Fruit fly (Drosophila melanogaster) whole organism, embryonic: ENCODE measurements around the gene CG9782.
A peak's percentile ranks its signal among the peaks of the same experiment; 100 is the strongest.

Source experiments
- Asciz ChIP-seq: fragments of 200-800 bp; sonication (Bioruptor generic); optimal IDR thresholded peaks from 2 replicates; lab custom pipeline; 2017; ENCODE audit warnings: missing biosample characterization, mild to moderate bottlenecking, missing genetic modification characterization, missing genetic modification reagents
- Blimp-1 ChIP-seq: fragments of 200-800 bp; sonication (Bioruptor generic); optimal IDR thresholded peaks from 3 replicates; lab custom pipeline; 2018; ENCODE audit warnings: missing biosample characterization, missing genetic modification characterization, mild to moderate bottlenecking, moderate library complexity, missing genetic modification reagents
- CG10147 ChIP-seq: fragments of 200-800 bp; sonication (Bioruptor generic); optimal IDR thresholded peaks from 2 replicates; lab custom pipeline; 2019; ENCODE audit warnings: missing biosample characterization, mild to moderate bottlenecking, missing genetic modification characterization, moderate library complexity
- CG11398 ChIP-seq: fragments of 200-800 bp; sonication (Bioruptor generic); optimal IDR thresholded peaks from 2 replicates; lab custom pipeline; 2016; ENCODE audit warnings: missing biosample characterization, missing genetic modification characterization
- CG12071 ChIP-seq: fragments of 200-800 bp; sonication (Bioruptor generic); optimal IDR thresholded peaks from 3 replicates; lab custom pipeline; 2018; ENCODE audit warnings: missing biosample characterization, mild to moderate bottlenecking, missing genetic modification characterization
- CG12219 ChIP-seq: fragments of 200-800 bp; sonication (Bioruptor generic); optimal IDR thresholded peaks from 3 replicates; lab custom pipeline; 2018; ENCODE audit warnings: missing biosample characterization, mild to moderate bottlenecking, missing genetic modification characterization
- CG12391 ChIP-seq: fragments of 200-800 bp; sonication (Bioruptor generic); optimal IDR thresholded peaks from 3 replicates; lab custom pipeline; 2018; ENCODE audit warnings: missing biosample characterization, mild to moderate bottlenecking, missing genetic modification characterization, moderate library complexity
- CG12659 ChIP-seq: fragments of 200-800 bp; sonication (Bioruptor generic); optimal IDR thresholded peaks from 3 replicates; lab custom pipeline; 2017; ENCODE audit warnings: mild to moderate bottlenecking, missing biosample characterization, missing genetic modification reagents, missing genetic modification characterization
- CG17802 ChIP-seq: fragments of 200-800 bp; sonication (Bioruptor generic); optimal IDR thresholded peaks from 2 replicates; lab custom pipeline; 2018; ENCODE audit warnings: missing biosample characterization, mild to moderate bottlenecking, missing genetic modification characterization, moderate library complexity
- CG2199 ChIP-seq: fragments of 200-800 bp; sonication (Bioruptor generic); IDR thresholded peaks from 3 replicates; pipeline ENCODE4 v1.3.6; 2022; ENCODE audit warnings: missing biosample characterization, missing genetic modification characterization
- CG30403 ChIP-seq: fragments of 200-800 bp; sonication (Bioruptor generic); optimal IDR thresholded peaks from 3 replicates; lab custom pipeline; 2016; ENCODE audit warnings: missing biosample characterization, missing genetic modification characterization
- CG31224 ChIP-seq: fragments of 200-800 bp; sonication (Bioruptor generic); IDR thresholded peaks from 2 replicates; pipeline ENCODE4 v1.3.6; 2022; ENCODE audit warnings: missing biosample characterization, missing genetic modification characterization
- CG32767 ChIP-seq: fragments of 200-800 bp; sonication (Bioruptor generic); IDR thresholded peaks from 2 replicates; pipeline ENCODE4 v1.3.6; 2022; ENCODE audit warnings: missing biosample characterization, missing genetic modification characterization
- CG4328 ChIP-seq: fragments of 200-800 bp; sonication (Bioruptor generic); optimal IDR thresholded peaks from 3 replicates; lab custom pipeline; 2017; ENCODE audit warnings: missing biosample characterization, missing genetic modification reagents, missing genetic modification characterization
- CG6683 ChIP-seq: fragments of 200-800 bp; sonication (Bioruptor generic); optimal IDR thresholded peaks from 2 replicates; lab custom pipeline; 2017; ENCODE audit warnings: missing biosample characterization, mild to moderate bottlenecking, missing genetic modification characterization, missing genetic modification reagents
- CHES-1-like ChIP-seq: fragments of 200-800 bp; sonication (Bioruptor generic); optimal IDR thresholded peaks from 2 replicates; lab custom pipeline; 2016; ENCODE audit warnings: missing biosample characterization, missing genetic modification characterization
- D ChIP-seq, 2 experiments: fragments of 200-800 bp in 1 of 2; fragments of >200 bp in 1 of 2; sonication (Bioruptor generic) in 1 of 2; optimal IDR thresholded peaks; 2 replicates in 1 of 2; 3 replicates in 1 of 2; lab custom pipeline; 2017; ENCODE audit warnings: mild to moderate bottlenecking in 1 of 2, missing biosample characterization in 1 of 2, missing genetic modification characterization in 1 of 2, missing genetic modification reagents in 1 of 2
- Eip74EF ChIP-seq, 2 experiments: fragments of 200-800 bp in 1 of 2; fragments of >200 bp in 1 of 2; sonication (Bioruptor generic) in 1 of 2; optimal IDR thresholded peaks; 2 replicates each; lab custom pipeline; 2017 to 2019; ENCODE audit warnings: missing biosample characterization in 2 of 2, missing genetic modification characterization in 2 of 2, mild to moderate bottlenecking in 1 of 2, moderate library complexity in 1 of 2
- Elba2 ChIP-seq: fragments of 200-800 bp; sonication (Bioruptor generic); optimal IDR thresholded peaks from 3 replicates; lab custom pipeline; 2016; ENCODE audit warnings: missing biosample characterization, missing genetic modification characterization
- H15 ChIP-seq: fragments of 200-800 bp; sonication (Bioruptor generic); IDR thresholded peaks from 3 replicates; pipeline ENCODE4 v1.3.6; 2022; ENCODE audit warnings: missing biosample characterization, missing genetic modification characterization
- HLH54F ChIP-seq: fragments of 200-800 bp; sonication (Bioruptor generic); optimal IDR thresholded peaks from 3 replicates; lab custom pipeline; 2016; ENCODE audit warnings: missing biosample characterization, missing genetic modification characterization
- Hey ChIP-seq: fragments of 200-800 bp; sonication (Bioruptor generic); optimal IDR thresholded peaks from 3 replicates; lab custom pipeline; 2018; ENCODE audit warnings: missing biosample characterization, mild to moderate bottlenecking, missing genetic modification characterization
- MTF-1 ChIP-seq: fragments of 200-800 bp; sonication (Bioruptor generic); optimal IDR thresholded peaks from 2 replicates; lab custom pipeline; 2018; ENCODE audit warnings: missing biosample characterization, mild to moderate bottlenecking, missing genetic modification characterization, borderline replicate concordance
- Neu2 ChIP-seq: fragments of 200-800 bp; sonication (Bioruptor generic); optimal IDR thresholded peaks from 3 replicates; lab custom pipeline; 2016; ENCODE audit warnings: missing biosample characterization, missing genetic modification characterization, borderline replicate concordance
- Nf-YA ChIP-seq: fragments of 200-800 bp; sonication (Bioruptor generic); IDR thresholded peaks from 2 replicates; pipeline ENCODE4 v1.3.6; 2022; ENCODE audit warnings: missing biosample characterization, missing genetic modification characterization
- br ChIP-seq: fragments of >200 bp; optimal IDR thresholded peaks from 2 replicates; lab custom pipeline; 2017
- caup ChIP-seq: fragments of 200-800 bp; sonication (Bioruptor generic); optimal IDR thresholded peaks from 3 replicates; lab custom pipeline; 2017; ENCODE audit warnings: missing biosample characterization, mild to moderate bottlenecking, missing genetic modification characterization, moderate library complexity; ENCODE audit not compliant: severe bottlenecking
- crp ChIP-seq, 2 experiments: fragments of 200-800 bp; sonication (Bioruptor generic); optimal IDR thresholded peaks; 2 replicates in 1 of 2; 3 replicates in 1 of 2; lab custom pipeline; 2017; ENCODE audit warnings: missing biosample characterization in 2 of 2, missing genetic modification characterization in 2 of 2, mild to moderate bottlenecking in 1 of 2, moderate library complexity in 1 of 2
- cwo ChIP-seq: fragments of 200-800 bp; sonication (Bioruptor generic); optimal IDR thresholded peaks from 3 replicates; lab custom pipeline; 2017; ENCODE audit warnings: missing biosample characterization, missing genetic modification characterization, mild to moderate bottlenecking, moderate library complexity, missing genetic modification reagents
- dpn ChIP-seq, 2 experiments: fragments of 200-800 bp; sonication (Bioruptor generic); optimal IDR thresholded peaks; 3 replicates each; lab custom pipeline; 2016; ENCODE audit warnings: missing biosample characterization in 2 of 2, missing genetic modification characterization in 2 of 2
- exex ChIP-seq: fragments of 200-800 bp; sonication (Bioruptor generic); optimal IDR thresholded peaks from 4 replicates; lab custom pipeline; 2018; ENCODE audit warnings: missing biosample characterization, mild to moderate bottlenecking, missing genetic modification characterization, moderate library complexity
- gce ChIP-seq: fragments of 200-800 bp; sonication (Bioruptor generic); IDR thresholded peaks from 3 replicates; pipeline ENCODE4 v1.3.6; 2022; ENCODE audit warnings: missing biosample characterization, missing genetic modification characterization
- h ChIP-seq: fragments of >200 bp; optimal IDR thresholded peaks from 2 replicates; lab custom pipeline; 2017
- ken ChIP-seq: fragments of 200-800 bp; sonication (Bioruptor generic); IDR thresholded peaks from 3 replicates; pipeline ENCODE4 v1.3.6; 2022; ENCODE audit warnings: missing biosample characterization, missing genetic modification characterization
- mld ChIP-seq: fragments of 200-800 bp; sonication (Bioruptor generic); IDR thresholded peaks from 3 replicates; pipeline ENCODE4 v1.3.6; 2022; ENCODE audit warnings: missing biosample characterization, missing genetic modification characterization; ENCODE audit not compliant: partially characterized antibody
- nerfin-2 ChIP-seq: fragments of 200-800 bp; sonication (Bioruptor generic); IDR thresholded peaks from 2 replicates; pipeline ENCODE4 v1.3.6; 2022; ENCODE audit warnings: missing biosample characterization, missing genetic modification characterization; ENCODE audit not compliant: partially characterized antibody
- nmo ChIP-seq: fragments of 200-800 bp; sonication (Bioruptor generic); optimal IDR thresholded peaks from 2 replicates; lab custom pipeline; 2018; ENCODE audit warnings: missing biosample characterization, mild to moderate bottlenecking, missing genetic modification characterization, moderate library complexity
- prd ChIP-seq, 3 experiments: fragments of >200 bp in 2 of 3; fragments of 200-800 bp in 1 of 3; sonication (Bioruptor generic) in 1 of 3; optimal IDR thresholded peaks in 2 of 3; IDR thresholded peaks in 1 of 3; 2 replicates in 2 of 3; 3 replicates in 1 of 3; pipeline versions ENCODE4 v1.3.6 to Lab custom; 2017 to 2022; ENCODE audit warnings: missing biosample characterization in 1 of 3, missing genetic modification characterization in 1 of 3
- sd ChIP-seq: fragments of 200-800 bp; sonication (Bioruptor generic); optimal IDR thresholded peaks from 3 replicates; lab custom pipeline; 2018; ENCODE audit warnings: missing biosample characterization, mild to moderate bottlenecking, missing genetic modification characterization, moderate library complexity
- sens ChIP-seq: fragments of 200-800 bp; sonication (Bioruptor generic); peaks from one replicate; lab custom pipeline; 2016; ENCODE audit warnings: missing biosample characterization, missing genetic modification characterization
- seq ChIP-seq: fragments of 200-800 bp; sonication (Bioruptor generic); IDR thresholded peaks from 2 replicates; pipeline ENCODE4 v1.3.6; 2022; ENCODE audit warnings: missing biosample characterization, missing genetic modification characterization
- sisA ChIP-seq: fragments of 200-800 bp; sonication (Bioruptor generic); IDR thresholded peaks from 2 replicates; pipeline ENCODE4 v1.3.6; 2022; ENCODE audit warnings: missing biosample characterization, missing genetic modification characterization
- so ChIP-seq: fragments of 200-800 bp; sonication (Bioruptor generic); IDR thresholded peaks from 3 replicates; pipeline ENCODE4 v1.3.6; 2022; ENCODE audit warnings: missing biosample characterization, missing genetic modification characterization
- toy ChIP-seq: fragments of 200-800 bp; sonication (Bioruptor generic); IDR thresholded peaks from 2 replicates; pipeline ENCODE4 v1.3.6; 2022; ENCODE audit warnings: missing biosample characterization, missing genetic modification characterization
- unc-4 ChIP-seq: fragments of 200-800 bp; sonication (Bioruptor generic); IDR thresholded peaks from 2 replicates; pipeline ENCODE4 v1.3.6; 2022; ENCODE audit warnings: missing biosample characterization, missing genetic modification characterization; ENCODE audit not compliant: partially characterized antibody
- wdn ChIP-seq: fragments of 200-800 bp; sonication (Bioruptor generic); IDR thresholded peaks from 2 replicates; pipeline ENCODE4 v1.3.6; 2022; ENCODE audit warnings: missing biosample characterization, missing genetic modification characterization
- wor ChIP-seq: fragments of 200-800 bp; sonication (Bioruptor generic); IDR thresholded peaks from 2 replicates; pipeline ENCODE4 v1.3.6; 2022; ENCODE audit warnings: missing biosample characterization, missing genetic modification characterization

CG9782 gene

dm6 chrX:16670691-16671481 lies 49.5 kb upstream of the CG9782 start (continued):
- TF ChIP-seq Neu2 (no peak), CG30403 (GFP tag; lab: Kevin White, UChicago) (peak; percentile 31), CG32767 (GFP tag; lab: Robert Waterston, UW) (no peak), Hey (tag; lab: Kevin White, UChicago) (no peak), Asciz (GFP tag; lab: Kevin White, UChicago) (no peak), nerfin-2 (GFP tag; lab: Robert Waterston, UW) (no peak), crp (GFP tag; optimal IDR thresholded peaks at IDR 0.05; lab: Kevin White, UChicago) (no peak), sd (tag; lab: Kevin White, UChicago) (peak; percentile 4), CG31224 (GFP tag; lab: Robert Waterston, UW) (no peak), CG6683 (GFP tag; lab: Kevin White, UChicago) (no peak), CG12391 (tag; lab: Kevin White, UChicago) (peak; percentile 20), HLH54F (GFP tag; lab: Kevin White, UChicago) (no peak), dpn (GFP tag; optimal IDR thresholded peaks at IDR 0.05; lab: Kevin White, UChicago) (peak in 1 of 2 experiments; percentile 48), CG12071 (GFP tag; lab: Kevin White, UChicago) (no peak), prd (optimal IDR thresholded peaks at IDR 0.05; lab: Kevin White, UChicago) (no peak), prd (GFP tag; IDR thresholded peaks at IDR 0.05; lab: Robert Waterston, UW) (0 out of 3 replicates have a peak, but pooled peaks have one; percentile 16), ken (0 out of 3 replicates have a peak, but pooled peaks have one; percentile 10), toy (no peak), MTF-1 (GFP tag; lab: Kevin White, UChicago) (no peak), D (optimal IDR thresholded peaks at IDR 0.05; lab: Kevin White, UChicago) (no peak), D (GFP tag; optimal IDR thresholded peaks at IDR 0.05; lab: Kevin White, UChicago) (no peak), CG11398 (GFP tag; lab: Kevin White, UChicago) (no peak), unc-4 (GFP tag; lab: Robert Waterston, UW) (no peak), cwo (GFP tag; lab: Kevin White, UChicago) (peak; percentile 16), sens (GFP tag; lab: Kevin White, UChicago) (peak; percentile 60), CG2199 (GFP tag; lab: Robert Waterston, UW) (no peak), CG17802 (tag; lab: Kevin White, UChicago) (no peak), so (GFP tag; lab: Robert Waterston, UW) (no peak), exex (tag; lab: Kevin White, UChicago) (no peak), CG12659 (GFP tag; lab: Kevin White, UChicago) (no peak), Elba2 (GFP tag; lab: Kevin White, UChicago) (no peak), br (no peak), caup (GFP tag; lab: Kevin White, UChicago) (no peak), CHES-1-like (GFP tag; lab: Kevin White, UChicago) (peak; percentile 8), h (lab: Kevin White, UChicago) (no peak), Blimp-1 (no peak), CG12219 (GFP tag; lab: Kevin White, UChicago) (peak; percentile 22), wdn (GFP tag; lab: Robert Waterston, UW) (no peak), mld (GFP tag; lab: Robert Waterston, UW) (no peak), Nf-YA (no peak), sisA (no peak; the same call in 1 of the 2 replicates), seq (GFP tag; lab: Robert Waterston, UW) (no peak), H15 (GFP tag; lab: Robert Waterston, UW) (no peak), gce (GFP tag; lab: Robert Waterston, UW) (no peak), wor (GFP tag; lab: Robert Waterston, UW) (no peak), CG4328 (GFP tag; lab: Kevin White, UChicago) (no peak), nmo (GFP tag; lab: Kevin White, UChicago) (peak; percentile 26), Eip74EF (GFP tag; optimal IDR thresholded peaks at IDR 0.05; lab: Kevin White, UChicago) (peak in 1 of 2 experiments; percentile 10), CG10147 (GFP tag; lab: Kevin White, UChicago) (no peak)
